Fruit fly (Drosophila melanogaster) whole organism, prepupa: Measurements from ENCODE around the gene slp1.

Experiments
- CG3919 ChIP-seq: fragments of 200-800 bp; sonication (Bioruptor generic); optimal IDR thresholded peaks from 3 replicates; lab custom pipeline; 2016; ENCODE audit warnings: missing biosample characterization, missing genetic modification characterization
- CG8632 ChIP-seq: fragments of 200-800 bp; sonication (Bioruptor generic); optimal IDR thresholded peaks from 3 replicates; lab custom pipeline; 2016; ENCODE audit warnings: missing biosample characterization, missing genetic modification characterization
- Smox ChIP-seq: fragments of 200-800 bp; sonication (Bioruptor generic); optimal IDR thresholded peaks from 3 replicates; lab custom pipeline; 2016; ENCODE audit warnings: missing biosample characterization, missing genetic modification characterization
- Sox14 ChIP-seq: fragments of 200-800 bp; sonication (Bioruptor generic); optimal IDR thresholded peaks from 3 replicates; lab custom pipeline; 2016; ENCODE audit warnings: missing biosample characterization, missing genetic modification characterization
- fd59A ChIP-seq: fragments of 200-800 bp; sonication (Bioruptor generic); optimal IDR thresholded peaks from 2 replicates; lab custom pipeline; 2017; ENCODE audit warnings: missing biosample characterization, mild to moderate bottlenecking, missing genetic modification characterization, missing genetic modification reagents
- pdm3 ChIP-seq: fragments of 200-800 bp; sonication (Bioruptor generic); optimal IDR thresholded peaks from 3 replicates; lab custom pipeline; 2016; ENCODE audit warnings: missing biosample characterization, missing genetic modification characterization
- spab ChIP-seq: fragments of 200-800 bp; sonication (Bioruptor generic); optimal IDR thresholded peaks from 2 replicates; lab custom pipeline; 2017; ENCODE audit warnings: missing biosample characterization, mild to moderate bottlenecking, missing genetic modification characterization, missing genetic modification reagents

DNA sequence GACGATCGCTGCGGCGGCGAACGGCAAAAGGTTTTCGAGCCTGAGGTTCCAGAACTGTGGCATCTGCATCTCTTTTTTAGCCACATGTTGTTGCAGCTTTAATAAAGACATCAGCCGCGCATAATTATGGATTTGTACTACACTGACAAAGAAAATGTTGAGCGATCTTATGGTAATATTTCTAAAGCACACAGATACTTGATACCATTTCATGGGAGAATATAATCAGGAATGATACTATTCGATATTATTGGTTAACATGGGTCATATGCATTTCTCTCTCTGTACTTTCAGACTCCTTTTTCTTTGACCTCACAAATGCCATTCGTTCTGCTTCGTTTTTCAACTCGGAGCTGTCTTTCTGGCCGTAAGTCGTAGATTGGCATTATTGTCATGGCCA is 26.6 kb downstream of the slp1 start:
- TF ChIP-seq CG8632 (GFP tag; lab: Kevin White, UChicago) (no peak), Smox (GFP tag; lab: Kevin White, UChicago) (no peak), CG3919 (GFP tag; lab: Kevin White, UChicago) (peak; percentile 39), fd59A (GFP tag; lab: Kevin White, UChicago) (peak; percentile 6), spab (GFP tag; lab: Kevin White, UChicago) (no peak), Sox14 (GFP tag; lab: Kevin White, UChicago) (no peak), pdm3 (GFP tag; lab: Kevin White, UChicago) (no peak)
